Fruit fly (Drosophila melanogaster) whole organism, embryonic: ENCODE measurements around the gene Wdfy2.
A peak's percentile ranks its signal among the peaks of the same experiment; 100 is the strongest.

Experiments used
- Atf-2 ChIP-seq: fragments of 200-800 bp; sonication (Bioruptor generic); optimal IDR thresholded peaks from 2 replicates; lab custom pipeline; 2016; ENCODE audit warnings: missing biosample characterization, missing genetic modification characterization
- Bdp1 ChIP-seq: fragments of 200-800 bp; sonication (Bioruptor generic); optimal IDR thresholded peaks from 3 replicates; lab custom pipeline; 2016; ENCODE audit warnings: missing biosample characterization, missing genetic modification characterization
- Bteb2 ChIP-seq: fragments of 200-800 bp; sonication (Bioruptor generic); optimal IDR thresholded peaks from 2 replicates; lab custom pipeline; 2016; ENCODE audit warnings: missing biosample characterization, missing genetic modification characterization
- C15 ChIP-seq: fragments of 200-800 bp; sonication (Bioruptor generic); IDR thresholded peaks from 3 replicates; pipeline ENCODE4 v1.3.6; 2022; ENCODE audit warnings: missing biosample characterization, missing genetic modification characterization
- CG10267 ChIP-seq: fragments of 200-800 bp; sonication (Bioruptor generic); optimal IDR thresholded peaks from 2 replicates; lab custom pipeline; 2018; ENCODE audit warnings: missing biosample characterization, mild to moderate bottlenecking, missing genetic modification characterization, moderate library complexity
- CG10565 ChIP-seq: fragments of 200-800 bp; sonication (Bioruptor generic); optimal IDR thresholded peaks from 3 replicates; lab custom pipeline; 2016; ENCODE audit warnings: missing biosample characterization, mild to moderate bottlenecking, missing genetic modification characterization
- CG10979 ChIP-seq: fragments of 200-800 bp; sonication (Bioruptor generic); optimal IDR thresholded peaks from 2 replicates; lab custom pipeline; 2018; ENCODE audit warnings: missing biosample characterization, mild to moderate bottlenecking, missing genetic modification characterization, moderate library complexity
- CG11695 ChIP-seq: fragments of 200-800 bp; sonication (Bioruptor generic); IDR thresholded peaks from 3 replicates; pipeline ENCODE4 v1.3.6; 2022; ENCODE audit warnings: missing biosample characterization, missing genetic modification characterization
- CG12155 ChIP-seq: fragments of 200-800 bp; sonication (Bioruptor generic); optimal IDR thresholded peaks from 3 replicates; lab custom pipeline; 2016; ENCODE audit warnings: missing biosample characterization, missing genetic modification characterization
- CG12391 ChIP-seq: fragments of 200-800 bp; sonication (Bioruptor generic); optimal IDR thresholded peaks from 3 replicates; lab custom pipeline; 2018; ENCODE audit warnings: missing biosample characterization, mild to moderate bottlenecking, missing genetic modification characterization, moderate library complexity
- CG12659 ChIP-seq: fragments of 200-800 bp; sonication (Bioruptor generic); optimal IDR thresholded peaks from 3 replicates; lab custom pipeline; 2017; ENCODE audit warnings: mild to moderate bottlenecking, missing biosample characterization, missing genetic modification reagents, missing genetic modification characterization
- CG16863 ChIP-seq: fragments of 200-800 bp; sonication (Bioruptor generic); optimal IDR thresholded peaks from 3 replicates; lab custom pipeline; 2016; ENCODE audit warnings: missing biosample characterization, missing genetic modification characterization
- CG34422 ChIP-seq: fragments of 200-800 bp; sonication (Bioruptor generic); IDR thresholded peaks from 3 replicates; pipeline ENCODE4 v1.3.6; 2022; ENCODE audit warnings: missing biosample characterization, missing genetic modification characterization
- CG5180 ChIP-seq: fragments of 200-800 bp; sonication (Bioruptor generic); optimal IDR thresholded peaks from 3 replicates; lab custom pipeline; 2017; ENCODE audit warnings: missing biosample characterization, missing genetic modification characterization, mild to moderate bottlenecking, moderate library complexity, missing genetic modification reagents
- CG5245 ChIP-seq: fragments of 200-800 bp; sonication (Bioruptor generic); optimal IDR thresholded peaks from 3 replicates; lab custom pipeline; 2016; ENCODE audit warnings: missing biosample characterization, missing genetic modification characterization
- CG6175 ChIP-seq: fragments of 200-800 bp; sonication (Bioruptor generic); IDR thresholded peaks from 3 replicates; pipeline ENCODE4 v1.3.6; 2022; ENCODE audit warnings: missing biosample characterization, missing genetic modification characterization
- CG6654 ChIP-seq: fragments of 200-800 bp; sonication (Bioruptor generic); optimal IDR thresholded peaks from 2 replicates; lab custom pipeline; 2017; ENCODE audit warnings: missing biosample characterization, mild to moderate bottlenecking, missing genetic modification characterization
- CG7963 ChIP-seq: fragments of 200-800 bp; sonication (Bioruptor generic); IDR thresholded peaks from 3 replicates; pipeline ENCODE4 v1.3.6; 2022; ENCODE audit warnings: missing biosample characterization, missing genetic modification characterization; ENCODE audit not compliant: partially characterized antibody
- CG8089 ChIP-seq: fragments of 200-800 bp; sonication (Bioruptor generic); optimal IDR thresholded peaks from 3 replicates; lab custom pipeline; 2016; ENCODE audit warnings: missing biosample characterization, missing genetic modification characterization
- CG8944 ChIP-seq: fragments of 200-800 bp; sonication (Bioruptor generic); optimal IDR thresholded peaks from 3 replicates; lab custom pipeline; 2016; ENCODE audit warnings: missing biosample characterization, missing genetic modification characterization
- CG9215 ChIP-seq: fragments of 200-800 bp; sonication (Bioruptor generic); IDR thresholded peaks from 2 replicates; pipeline ENCODE4 v1.3.6; 2022; ENCODE audit warnings: missing biosample characterization, missing genetic modification characterization
- Dbx ChIP-seq: fragments of 200-800 bp; sonication (Bioruptor generic); IDR thresholded peaks from 3 replicates; pipeline ENCODE4 v1.3.6; 2022; ENCODE audit warnings: missing biosample characterization, missing genetic modification characterization
- Eip74EF ChIP-seq, 2 experiments: fragments of 200-800 bp in 1 of 2; fragments of >200 bp in 1 of 2; sonication (Bioruptor generic) in 1 of 2; optimal IDR thresholded peaks; 2 replicates each; lab custom pipeline; 2017 to 2019; ENCODE audit warnings: missing biosample characterization in 2 of 2, missing genetic modification characterization in 2 of 2, mild to moderate bottlenecking in 1 of 2, moderate library complexity in 1 of 2
- HLH4C ChIP-seq: fragments of 200-800 bp; sonication (Bioruptor generic); IDR thresholded peaks from 3 replicates; pipeline ENCODE4 v1.3.6; 2022; ENCODE audit warnings: missing biosample characterization, missing genetic modification characterization; ENCODE audit not compliant: partially characterized antibody
- Hr39 ChIP-seq: fragments of >200 bp; optimal IDR thresholded peaks from 2 replicates; lab custom pipeline; 2017
- Hr51 ChIP-seq, 2 experiments: fragments of 200-800 bp; sonication (Bioruptor generic); optimal IDR thresholded peaks; 2 replicates in 1 of 2; 3 replicates in 1 of 2; lab custom pipeline; 2016 to 2018; ENCODE audit warnings: missing biosample characterization in 2 of 2, missing genetic modification characterization in 2 of 2, mild to moderate bottlenecking in 1 of 2, moderate library complexity in 1 of 2
- Meics ChIP-seq: fragments of 200-800 bp; sonication (Bioruptor generic); optimal IDR thresholded peaks from 2 replicates; lab custom pipeline; 2017; ENCODE audit warnings: missing biosample characterization, mild to moderate bottlenecking, missing genetic modification characterization
- NFAT ChIP-seq: fragments of 200-800 bp; sonication (Bioruptor generic); IDR thresholded peaks from 2 replicates; pipeline ENCODE4 v1.3.6; 2022; ENCODE audit warnings: missing biosample characterization, missing genetic modification characterization
- Opbp ChIP-seq: fragments of 200-800 bp; sonication (Bioruptor generic); IDR thresholded peaks from 3 replicates; pipeline ENCODE4 v1.3.6; 2022; ENCODE audit warnings: missing biosample characterization, missing genetic modification characterization; ENCODE audit not compliant: partially characterized antibody
- Sry-δ ChIP-seq: fragments of 200-800 bp; sonication (Bioruptor generic); optimal IDR thresholded peaks from 2 replicates; lab custom pipeline; 2016; ENCODE audit warnings: missing biosample characterization, missing genetic modification characterization
- Ssrp ChIP-seq: fragments of 200-800 bp; sonication (Bioruptor generic); optimal IDR thresholded peaks from 2 replicates; lab custom pipeline; 2018; ENCODE audit warnings: missing biosample characterization, mild to moderate bottlenecking, missing genetic modification characterization, moderate library complexity
- TFAM ChIP-seq: fragments of 200-800 bp; sonication (Bioruptor generic); optimal IDR thresholded peaks from 2 replicates; lab custom pipeline; 2017; ENCODE audit warnings: missing biosample characterization, missing genetic modification characterization, inconsistent platforms
- amos ChIP-seq: fragments of 200-800 bp; sonication (Bioruptor generic); IDR thresholded peaks from 2 replicates; pipeline ENCODE4 v1.3.6; 2022; ENCODE audit warnings: missing biosample characterization, missing genetic modification characterization; ENCODE audit not compliant: partially characterized antibody
- ato ChIP-seq: fragments of 200-800 bp; sonication (Bioruptor generic); IDR thresholded peaks from 2 replicates; pipeline ENCODE4 v1.3.6; 2022; ENCODE audit warnings: missing biosample characterization, missing genetic modification characterization; ENCODE audit not compliant: partially characterized antibody
- croc ChIP-seq: fragments of 200-800 bp; sonication (Bioruptor generic); conservative IDR thresholded peaks from 3 replicates; pipeline ENCODE4 v1.3.6; 2022; ENCODE audit warnings: missing biosample characterization, missing genetic modification characterization
- danr ChIP-seq: fragments of 200-800 bp; sonication (Bioruptor generic); IDR thresholded peaks from 2 replicates; pipeline ENCODE4 v1.3.6; 2022; ENCODE audit warnings: missing biosample characterization, missing genetic modification characterization
- lilli ChIP-seq: fragments of 200-800 bp; sonication (Bioruptor generic); optimal IDR thresholded peaks from 3 replicates; lab custom pipeline; 2016; ENCODE audit warnings: missing biosample characterization, missing genetic modification characterization
- nerfin-2 ChIP-seq: fragments of 200-800 bp; sonication (Bioruptor generic); IDR thresholded peaks from 2 replicates; pipeline ENCODE4 v1.3.6; 2022; ENCODE audit warnings: missing biosample characterization, missing genetic modification characterization; ENCODE audit not compliant: partially characterized antibody
- onecut ChIP-seq: fragments of 200-800 bp; sonication (Bioruptor generic); IDR thresholded peaks from 2 replicates; pipeline ENCODE4 v1.3.6; 2022; ENCODE audit warnings: missing biosample characterization, missing genetic modification characterization
- pnt ChIP-seq: fragments of 200-800 bp; sonication (Bioruptor generic); optimal IDR thresholded peaks from 3 replicates; lab custom pipeline; 2016; ENCODE audit warnings: missing biosample characterization, missing genetic modification characterization
- pzg ChIP-seq: fragments of 200-800 bp; sonication (Bioruptor generic); optimal IDR thresholded peaks from 3 replicates; lab custom pipeline; 2018; ENCODE audit warnings: missing biosample characterization, mild to moderate bottlenecking, missing genetic modification characterization, moderate library complexity
- rib ChIP-seq: fragments of 200-800 bp; sonication (Bioruptor generic); IDR thresholded peaks from 2 replicates; pipeline ENCODE4 v1.3.6; 2022; ENCODE audit warnings: missing biosample characterization, missing genetic modification characterization
- ro ChIP-seq: fragments of 200-800 bp; sonication (Bioruptor generic); IDR thresholded peaks from 2 replicates; pipeline ENCODE4 v1.3.6; 2022; ENCODE audit warnings: missing biosample characterization, missing genetic modification characterization
- scrt ChIP-seq: fragments of 200-800 bp; sonication (Bioruptor generic); optimal IDR thresholded peaks from 2 replicates; lab custom pipeline; 2018; ENCODE audit warnings: missing biosample characterization, mild to moderate bottlenecking, missing genetic modification characterization, moderate library complexity
- slou ChIP-seq: fragments of 200-800 bp; sonication (Bioruptor generic); optimal IDR thresholded peaks from 3 replicates; lab custom pipeline; 2016; ENCODE audit warnings: missing biosample characterization, missing genetic modification characterization
- ssp ChIP-seq: fragments of 200-800 bp; sonication (Bioruptor generic); IDR thresholded peaks from 2 replicates; pipeline ENCODE4 v1.3.6; 2022; ENCODE audit warnings: missing biosample characterization, missing genetic modification characterization
- tna ChIP-seq: fragments of 200-800 bp; sonication (Bioruptor generic); IDR thresholded peaks from 2 replicates; pipeline ENCODE4 v1.3.6; 2022; ENCODE audit warnings: missing biosample characterization, missing genetic modification characterization; ENCODE audit not compliant: partially characterized antibody
- trem ChIP-seq: fragments of 200-800 bp; optimal IDR thresholded peaks from 3 replicates; lab custom pipeline; 2019; ENCODE audit warnings: missing biosample characterization, mild to moderate bottlenecking, missing genetic modification characterization, moderate library complexity
- trh ChIP-seq: fragments of 200-800 bp; sonication (Bioruptor generic); optimal IDR thresholded peaks from 2 replicates; lab custom pipeline; 2016; ENCODE audit warnings: missing biosample characterization, missing genetic modification characterization
- wor ChIP-seq: fragments of 200-800 bp; sonication (Bioruptor generic); IDR thresholded peaks from 2 replicates; pipeline ENCODE4 v1.3.6; 2022; ENCODE audit warnings: missing biosample characterization, missing genetic modification characterization
- zen ChIP-seq: fragments of 200-800 bp; sonication (Bioruptor generic); optimal IDR thresholded peaks from 3 replicates; lab custom pipeline; 2018; ENCODE audit warnings: missing biosample characterization, mild to moderate bottlenecking, missing genetic modification characterization, moderate library complexity

Wdfy2 gene

dm6 chr2L:10418981-10419380 lies 4.1 kb upstream of the Wdfy2 start, which contains the start of gene RfC3 (continued):
- TF ChIP-seq Meics (no peak), lilli (GFP tag; lab: Kevin White, UChicago) (no peak), nerfin-2 (GFP tag; lab: Robert Waterston, UW) (peak; percentile 94), croc (GFP tag; lab: Robert Waterston, UW) (no peak), Bdp1 (GFP tag; lab: Kevin White, UChicago) (no peak), trem (peak; percentile 55), ato (GFP tag; lab: Robert Waterston, UW) (peak; percentile 94), Atf-2 (no peak), Hr39 (lab: Kevin White, UChicago) (no peak), Bteb2 (GFP tag; lab: Kevin White, UChicago) (no peak), trh (GFP tag; lab: Kevin White, UChicago) (no peak), danr (GFP tag; lab: Robert Waterston, UW) (no peak), CG5180 (GFP tag; lab: Kevin White, UChicago) (no peak), scrt (GFP tag; lab: Kevin White, UChicago) (peak; percentile 90), pzg (GFP tag; lab: Kevin White, UChicago) (peak; percentile 64), TFAM (GFP tag; lab: Kevin White, UChicago) (no peak), rib (GFP tag; lab: Robert Waterston, UW) (0 out of 2 replicates have a peak, but pooled peaks have one; percentile 11), CG8089 (no peak), zen (no peak), onecut (GFP tag; lab: Robert Waterston, UW) (peak; percentile 54; the same call in 1 of the 2 replicates), ssp (GFP tag; lab: Robert Waterston, UW) (no peak), CG12155 (GFP tag; lab: Kevin White, UChicago) (no peak), CG34422 (GFP tag; lab: Robert Waterston, UW) (no peak), ro (GFP tag; lab: Robert Waterston, UW) (no peak), CG16863 (GFP tag; lab: Kevin White, UChicago) (no peak), CG9215 (GFP tag; lab: Robert Waterston, UW) (no peak), CG11695 (GFP tag; lab: Robert Waterston, UW) (no peak), CG12659 (GFP tag; lab: Kevin White, UChicago) (peak; percentile 7), NFAT (GFP tag; lab: Robert Waterston, UW) (no peak), CG6175 (GFP tag; lab: Robert Waterston, UW) (no peak), Sry-δ (peak; percentile 31), Hr51 (GFP tag; optimal IDR thresholded peaks at IDR 0.05; lab: Kevin White, UChicago) (no peak), C15 (GFP tag; lab: Robert Waterston, UW) (no peak), pnt (GFP tag; lab: Kevin White, UChicago) (no peak), CG10979 (tag; lab: Kevin White, UChicago) (no peak), CG12391 (tag; lab: Kevin White, UChicago) (no peak), HLH4C (peak; percentile 98), CG10267 (peak; percentile 21), Eip74EF (GFP tag; optimal IDR thresholded peaks at IDR 0.05; lab: Kevin White, UChicago) (no peak), CG8944 (GFP tag; lab: Kevin White, UChicago) (no peak), CG10565 (GFP tag; lab: Kevin White, UChicago) (no peak), CG7963 (GFP tag; lab: Robert Waterston, UW) (peak; percentile 94), Opbp (GFP tag; lab: Robert Waterston, UW) (peak; percentile 73; the same call in 2 of the 3 replicates), CG6654 (no peak), wor (no peak), slou (GFP tag; lab: Kevin White, UChicago) (no peak), Ssrp (tag; lab: Kevin White, UChicago) (no peak), tna (GFP tag; lab: Robert Waterston, UW) (peak; percentile 97), Dbx (GFP tag; lab: Robert Waterston, UW) (no peak), amos (GFP tag; lab: Robert Waterston, UW) (peak; percentile 76; the same call in 1 of the 2 replicates), CG5245 (GFP tag; lab: Kevin White, UChicago) (no peak)
